Worm (Caenorhabditis elegans) whole organism, L1 larva: Measurements from ENCODE around the gene nspg-7.2.
A peak's percentile ranks its signal among the peaks of the same experiment; 100 is the strongest.

ENCODE experiments used
- C04F5.9 ChIP-seq: sonication (generic microtip); optimal IDR thresholded peaks from 2 replicates; lab custom pipeline; 2016; ENCODE audit warnings: missing genetic modification characterization, missing compliant biosample characterization
- C16A3.4 ChIP-seq: fragments of 150-350 bp; optimal IDR thresholded peaks from 2 replicates; lab custom pipeline; 2014; ENCODE audit warnings: missing biosample characterization, missing genetic modification characterization
- C34B4.2 ChIP-seq: sonication (generic microtip); optimal IDR thresholded peaks from 2 replicates; lab custom pipeline; 2017; ENCODE audit warnings: mild to moderate bottlenecking, missing genetic modification characterization, missing compliant biosample characterization
- F16B12.6 ChIP-seq: fragments of 150-350 bp; optimal IDR thresholded peaks from 2 replicates; lab custom pipeline; 2014; ENCODE audit warnings: missing biosample characterization, missing genetic modification characterization
- Y116A8C.19 ChIP-seq: sonication (generic microtip); optimal IDR thresholded peaks from 2 replicates; lab custom pipeline; 2016; ENCODE audit warnings: missing compliant biosample characterization, missing genetic modification characterization, borderline replicate concordance
- aly-2 ChIP-seq: fragments of 150-350 bp; optimal IDR thresholded peaks from 2 replicates; lab custom pipeline; 2014; ENCODE audit warnings: missing biosample characterization, missing genetic modification characterization
- blmp-1 ChIP-seq: fragments of 150-350 bp; optimal IDR thresholded peaks from 2 replicates; lab custom pipeline; 2014; ENCODE audit warnings: missing biosample characterization, missing genetic modification characterization
- ceh-63 ChIP-seq: fragments of 200-800 bp; sonication (Bioruptor generic); optimal IDR thresholded peaks from 2 replicates; lab custom pipeline; 2018; ENCODE audit warnings: mild to moderate bottlenecking, missing genetic modification characterization, missing compliant biosample characterization
- ceh-8 ChIP-seq: fragments of 200-800 bp; sonication (Bioruptor generic); optimal IDR thresholded peaks from 2 replicates; lab custom pipeline; 2018; ENCODE audit warnings: mild to moderate bottlenecking, missing genetic modification characterization, moderate library complexity, missing compliant biosample characterization
- ceh-82 ChIP-seq, 3 experiments: fragments of 150-350 bp in 1 of 3; sonication (generic microtip) in 2 of 3; optimal IDR thresholded peaks; 2 replicates each; lab custom pipeline; 2014 to 2017; ENCODE audit warnings: missing biosample characterization in 3 of 3, missing genetic modification characterization in 3 of 3
- ces-1 ChIP-seq: fragments of 150-350 bp; optimal IDR thresholded peaks from 2 replicates; lab custom pipeline; 2014; ENCODE audit warnings: missing biosample characterization, missing genetic modification reagents, missing genetic modification characterization
- dpl-1 ChIP-seq, 3 experiments: fragments of 150-350 bp in 2 of 3; sonication (generic microtip) in 1 of 3; optimal IDR thresholded peaks; 2 replicates each; lab custom pipeline; 2014 to 2017; ENCODE audit warnings: missing biosample characterization in 3 of 3, missing genetic modification characterization in 3 of 3, missing genetic modification reagents in 3 of 3
- dsc-1 ChIP-seq: sonication (generic microtip); optimal IDR thresholded peaks from 2 replicates; lab custom pipeline; 2016; ENCODE audit warnings: mild to moderate bottlenecking, missing genetic modification characterization, missing compliant biosample characterization
- efl-1 ChIP-seq, 4 experiments: fragments of 150-350 bp; optimal IDR thresholded peaks in 3 of 4; peaks in 1 of 4; 1 replicate in 1 of 4; 2 replicates in 3 of 4; lab custom pipeline; 2014; ENCODE audit warnings: missing biosample characterization in 2 of 4, missing genetic modification characterization in 2 of 4, missing genetic modification reagents in 2 of 4
- efl-3 ChIP-seq: fragments of 200-800 bp; sonication (Bioruptor generic); optimal IDR thresholded peaks from 2 replicates; lab custom pipeline; 2018; ENCODE audit warnings: mild to moderate bottlenecking, missing genetic modification characterization, missing compliant biosample characterization
- egl-13 ChIP-seq: sonication (generic microtip); optimal IDR thresholded peaks from 2 replicates; lab custom pipeline; 2016; ENCODE audit warnings: missing genotype, missing genetic modification reagents, missing genetic modification characterization, missing compliant biosample characterization
- elt-2 ChIP-seq: sonication (generic microtip); optimal IDR thresholded peaks from 2 replicates; lab custom pipeline; 2016; ENCODE audit warnings: missing genetic modification characterization, mild to moderate bottlenecking, inconsistent platforms, missing compliant biosample characterization, missing genetic modification reagents
- elt-3 ChIP-seq, 6 experiments: fragments of 150-350 bp in 1 of 6; sonication (generic microtip); optimal IDR thresholded peaks; 2 replicates each; lab custom pipeline; 2017 to 2018; ENCODE audit warnings: missing biosample characterization in 6 of 6, missing genetic modification characterization in 6 of 6, inconsistent platforms in 1 of 6
- fkh-10 ChIP-seq: sonication (generic microtip); optimal IDR thresholded peaks from 2 replicates; lab custom pipeline; 2017; ENCODE audit warnings: missing biosample characterization, missing genetic modification reagents, missing genetic modification characterization
- fkh-4 ChIP-seq: sonication (generic microtip); optimal IDR thresholded peaks from 2 replicates; lab custom pipeline; 2016; ENCODE audit warnings: missing compliant biosample characterization, missing genetic modification characterization, borderline replicate concordance
- fkh-8 ChIP-seq: sonication (generic microtip); optimal IDR thresholded peaks from 2 replicates; lab custom pipeline; 2016; ENCODE audit warnings: mild to moderate bottlenecking, missing genetic modification characterization, missing compliant biosample characterization
- grh-1 ChIP-seq: fragments of 200-800 bp; sonication (Bioruptor generic); IDR thresholded peaks from 2 replicates; pipeline ENCODE4 v1.3.6; 2022; ENCODE audit warnings: missing genetic modification reagents, missing genetic modification characterization, missing compliant biosample characterization
- hlh-17 ChIP-seq: fragments of 200-800 bp; sonication (Bioruptor generic); optimal IDR thresholded peaks from 2 replicates; lab custom pipeline; 2018; ENCODE audit warnings: missing genetic modification characterization, mild to moderate bottlenecking, missing compliant biosample characterization, moderate library complexity, borderline replicate concordance
- hpl-2 ChIP-seq: fragments of 150-350 bp; optimal IDR thresholded peaks from 2 replicates; lab custom pipeline; 2014; ENCODE audit warnings: missing biosample characterization, missing genetic modification reagents, missing genetic modification characterization
- isw-1 ChIP-seq: fragments of 200-800 bp; sonication (Bioruptor generic); IDR thresholded peaks from 2 replicates; pipeline ENCODE4 v1.3.6; 2022; ENCODE audit warnings: missing genetic modification characterization, missing compliant biosample characterization
- lin-13 ChIP-seq: fragments of 150-350 bp; optimal IDR thresholded peaks from 2 replicates; lab custom pipeline; 2014; ENCODE audit warnings: missing biosample characterization, missing genetic modification reagents, missing genetic modification characterization
- lin-14 ChIP-seq: fragments of 200-800 bp; sonication (Bioruptor generic); optimal IDR thresholded peaks from 2 replicates; lab custom pipeline; 2018; ENCODE audit warnings: mild to moderate bottlenecking, missing genetic modification characterization, moderate library complexity, missing compliant biosample characterization
- lin-35 ChIP-seq, 2 experiments: fragments of 150-350 bp; optimal IDR thresholded peaks; 2 replicates each; lab custom pipeline; 2014; ENCODE audit warnings: missing biosample characterization in 2 of 2, missing genetic modification characterization in 2 of 2, missing genetic modification reagents in 2 of 2
- nhr-19 ChIP-seq: fragments of 200-800 bp; sonication (Bioruptor generic); conservative IDR thresholded peaks from 2 replicates; pipeline ENCODE4 v1.3.6; 2022; ENCODE audit warnings: missing genetic modification characterization, missing compliant biosample characterization
- nhr-20 ChIP-seq: sonication (generic microtip); optimal IDR thresholded peaks from 2 replicates; lab custom pipeline; 2016; ENCODE audit warnings: mild to moderate bottlenecking, missing genetic modification characterization, missing compliant biosample characterization
- nhr-237 ChIP-seq: fragments of 150-350 bp; optimal IDR thresholded peaks from 2 replicates; lab custom pipeline; 2014; ENCODE audit warnings: missing biosample characterization, missing genetic modification characterization
- nhr-76 ChIP-seq: sonication (generic microtip); optimal IDR thresholded peaks from 2 replicates; lab custom pipeline; 2017; ENCODE audit warnings: missing biosample characterization, missing genetic modification characterization
- nhr-85 ChIP-seq: sonication (generic microtip); peaks from one replicate; lab custom pipeline; 2016; ENCODE audit warnings: missing genetic modification characterization, inconsistent platforms, missing compliant biosample characterization
- nhr-90 ChIP-seq: sonication (generic microtip); optimal IDR thresholded peaks from 2 replicates; lab custom pipeline; 2016; ENCODE audit warnings: mild to moderate bottlenecking, missing genetic modification characterization, missing compliant biosample characterization; ENCODE audit not compliant: poor library complexity
- pag-3 ChIP-seq: sonication (generic microtip); optimal IDR thresholded peaks from 2 replicates; lab custom pipeline; 2017; ENCODE audit warnings: missing genetic modification characterization, mild to moderate bottlenecking, missing compliant biosample characterization, antibody characterized with exemption, borderline replicate concordance; ENCODE audit not compliant: insufficient read depth
- pax-3 ChIP-seq: fragments of 200-800 bp; sonication (Bioruptor generic); optimal IDR thresholded peaks from 2 replicates; lab custom pipeline; 2018; ENCODE audit warnings: mild to moderate bottlenecking, missing genetic modification characterization, moderate library complexity, missing compliant biosample characterization
- snu-23 ChIP-seq: sonication (generic microtip); optimal IDR thresholded peaks from 2 replicates; lab custom pipeline; 2016; ENCODE audit warnings: missing genetic modification characterization, missing compliant biosample characterization
- sptf-1 ChIP-seq: fragments of 150-350 bp; optimal IDR thresholded peaks from 2 replicates; lab custom pipeline; 2014; ENCODE audit warnings: missing biosample characterization, missing genetic modification characterization
- sup-37 ChIP-seq: fragments of 200-800 bp; sonication (Bioruptor generic); optimal IDR thresholded peaks from 2 replicates; lab custom pipeline; 2018; ENCODE audit warnings: mild to moderate bottlenecking, missing genetic modification characterization, missing compliant biosample characterization
- tlp-1 ChIP-seq: fragments of 150-350 bp; optimal IDR thresholded peaks from 2 replicates; lab custom pipeline; 2014; ENCODE audit warnings: missing biosample characterization, missing genetic modification characterization
- unc-130 ChIP-seq: fragments of 150-350 bp; optimal IDR thresholded peaks from 2 replicates; lab custom pipeline; 2017; ENCODE audit warnings: missing biosample characterization, missing genetic modification characterization, inconsistent platforms
- unc-30 ChIP-seq: sonication (generic microtip); optimal IDR thresholded peaks from 2 replicates; lab custom pipeline; 2017; ENCODE audit warnings: missing biosample characterization, missing genetic modification characterization
- unc-62 ChIP-seq: fragments of 150-350 bp; optimal IDR thresholded peaks from 2 replicates; lab custom pipeline; 2014; ENCODE audit warnings: missing biosample characterization, missing genetic modification reagents, missing genetic modification characterization
- vab-15 ChIP-seq: sonication (generic microtip); optimal IDR thresholded peaks from 2 replicates; lab custom pipeline; 2017; ENCODE audit warnings: missing genotype, mild to moderate bottlenecking, missing genetic modification characterization, missing compliant biosample characterization
- xbp-1 ChIP-seq: sonication (generic microtip); optimal IDR thresholded peaks from 2 replicates; lab custom pipeline; 2016; ENCODE audit warnings: missing genetic modification characterization, missing compliant biosample characterization
- zip-4 ChIP-seq: fragments of 200-800 bp; sonication (Bioruptor generic); optimal IDR thresholded peaks from 2 replicates; lab custom pipeline; 2018; ENCODE audit warnings: mild to moderate bottlenecking, missing genetic modification characterization, moderate library complexity, missing compliant biosample characterization
- ztf-4 ChIP-seq: fragments of 150-350 bp; optimal IDR thresholded peaks from 2 replicates; lab custom pipeline; 2014; ENCODE audit warnings: missing biosample characterization, missing genetic modification characterization

Gene nspg-7.2

DNA sequence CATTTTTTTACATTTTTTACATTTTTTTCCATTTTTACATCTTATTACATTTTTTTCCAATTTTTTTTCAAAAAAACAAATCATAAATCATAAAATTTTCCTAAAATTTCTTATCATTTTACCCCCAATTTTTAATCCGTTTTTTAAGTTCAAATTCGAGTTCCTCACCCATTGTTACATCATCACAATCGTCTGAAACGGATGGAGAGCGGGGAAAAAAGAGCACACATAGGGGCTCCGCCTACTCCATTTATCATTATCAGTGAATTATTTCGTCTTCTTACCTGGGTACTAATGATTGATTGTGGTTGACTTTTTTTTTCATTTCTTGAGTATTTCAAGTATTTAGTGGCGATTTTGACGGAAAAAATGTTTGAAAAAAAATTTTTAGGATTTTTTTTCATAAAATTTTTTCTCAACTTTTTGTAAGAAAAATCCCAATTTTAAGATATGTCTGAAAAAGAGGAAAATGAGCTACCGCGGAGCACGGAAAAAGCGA lies 23.7 kb upstream of the nspg-7.2 start, which contains the start of gene mfsd-8:
Gene mfsd-8, plus strand, starts transcription at position 449 of the 499 bp plus-strand sequence.
- TF ChIP-seq elt-3 (tag; optimal IDR thresholded peaks at IDR 0.05; lab: Kevin White, UChicago) (no peak), nhr-237 (tag; lab: Kevin White, UChicago) (no peak), lin-35 (GFP tag; optimal IDR thresholded peaks at IDR 0.05; lab: Kevin White, UChicago) (peak in 1 of 2 experiments; percentile 11), isw-1 (GFP tag; lab: Robert Waterston, UW) (no peak), ceh-8 (GFP tag; lab: Kevin White, UChicago) (no peak), xbp-1 (no peak), F16B12.6 (tag; lab: Kevin White, UChicago) (no peak), Y116A8C.19 (tag; lab: Kevin White, UChicago) (no peak), efl-1 (optimal IDR thresholded peaks at IDR 0.05; lab: Kevin White, UChicago) (no peak), efl-1 (GFP tag; optimal IDR thresholded peaks at IDR 0.05 in 1 of 2; lab: Kevin White, UChicago) (no peak), egl-13 (tag; lab: Kevin White, UChicago) (peak; percentile 17), nhr-76 (tag; lab: Kevin White, UChicago) (no peak), unc-130 (tag; lab: Kevin White, UChicago) (no peak), C34B4.2 (tag; lab: Kevin White, UChicago) (no peak), hlh-17 (GFP tag; lab: Kevin White, UChicago) (no peak), fkh-4 (tag; lab: Kevin White, UChicago) (no peak), elt-2 (tag; lab: Kevin White, UChicago) (peak; percentile 84), sup-37 (GFP tag; lab: Kevin White, UChicago) (no peak), dpl-1 (GFP tag; optimal IDR thresholded peaks at IDR 0.05; lab: Kevin White, UChicago) (no peak), unc-62 (GFP tag; lab: Kevin White, UChicago) (no peak), pax-3 (tag; lab: Kevin White, UChicago) (no peak), ceh-82 (tag; optimal IDR thresholded peaks at IDR 0.05; lab: Kevin White, UChicago) (no peak), efl-3 (GFP tag; lab: Kevin White, UChicago) (no peak), unc-30 (tag; lab: Kevin White, UChicago) (no peak), nhr-85 (tag; lab: Kevin White, UChicago) (no peak), pag-3 (tag; lab: Kevin White, UChicago) (no peak), ces-1 (no peak)

DNA sequence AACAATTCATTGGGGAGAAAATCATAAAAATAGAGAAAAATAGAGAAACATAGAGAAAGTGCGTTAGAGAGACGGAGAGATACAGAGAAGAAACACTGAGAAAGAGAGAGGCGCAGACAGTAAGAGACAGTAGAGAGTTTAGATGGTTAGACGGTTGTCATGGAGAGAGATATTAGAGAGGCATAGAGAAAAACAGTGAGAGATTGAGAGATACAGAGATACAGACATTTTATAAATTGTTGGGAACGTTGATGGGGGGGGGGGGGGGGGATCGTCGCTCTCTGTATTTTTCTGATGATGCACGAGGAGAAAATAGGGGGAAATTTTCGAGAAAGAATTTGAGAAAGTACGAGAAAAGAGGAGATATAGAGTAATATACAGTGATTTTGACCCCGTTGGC lies 21.1 kb upstream of the nspg-7.2 start:
- TF ChIP-seq hpl-2 (GFP tag; lab: Kevin White, UChicago) (no peak), ceh-63 (GFP tag; lab: Kevin White, UChicago) (no peak), fkh-4 (tag; lab: Kevin White, UChicago) (peak; percentile 22), C04F5.9 (tag; lab: Kevin White, UChicago) (peak; percentile 31), elt-3 (tag; optimal IDR thresholded peaks at IDR 0.05; lab: Kevin White, UChicago) (peak in 3 of 6 experiments; percentile 2 to 68 (median 44)), ceh-82 (tag; optimal IDR thresholded peaks at IDR 0.05; lab: Kevin White, UChicago) (peak; percentile 46 to 83 (median 57)), nhr-237 (tag; lab: Kevin White, UChicago) (peak; percentile 21), nhr-19 (GFP tag; lab: Robert Waterston, UW) (peak; percentile 91), ztf-4 (peak; percentile 79), xbp-1 (peak; percentile 78), C16A3.4 (tag; lab: Kevin White, UChicago) (no peak), nhr-76 (tag; lab: Kevin White, UChicago) (no peak), fkh-10 (GFP tag; lab: Kevin White, UChicago) (no peak), fkh-8 (tag; lab: Kevin White, UChicago) (peak; percentile 67), dsc-1 (tag; lab: Kevin White, UChicago) (peak; percentile 82), blmp-1 (tag; lab: Kevin White, UChicago) (peak; percentile 46), dpl-1 (GFP tag; optimal IDR thresholded peaks at IDR 0.05; lab: Kevin White, UChicago) (peak; percentile 52 to 69 (median 53)), sptf-1 (tag; lab: Kevin White, UChicago) (no peak), Y116A8C.19 (tag; lab: Kevin White, UChicago) (no peak), grh-1 (GFP tag; lab: Robert Waterston, UW) (peak; percentile 85), vab-15 (peak; percentile 26), lin-13 (GFP tag; lab: Kevin White, UChicago) (peak; percentile 66), egl-13 (tag; lab: Kevin White, UChicago) (peak; percentile 57), tlp-1 (no peak), nhr-90 (peak; percentile 94), nhr-20 (tag; lab: Kevin White, UChicago) (peak; percentile 92), zip-4 (peak; percentile 57), efl-3 (GFP tag; lab: Kevin White, UChicago) (no peak), snu-23 (peak; percentile 95), pax-3 (tag; lab: Kevin White, UChicago) (peak; percentile 76), aly-2 (tag; lab: Kevin White, UChicago) (peak; percentile 72), lin-14 (GFP tag; lab: Kevin White, UChicago) (peak; percentile 93)
